Fruit fly (Drosophila melanogaster) whole organism, embryonic: ENCODE measurements around the gene CG10993.

Experiments used
- CG10209 ChIP-seq: fragments of 200-800 bp; sonication (Bioruptor generic); optimal IDR thresholded peaks from 3 replicates; lab custom pipeline; 2017; ENCODE audit warnings: missing biosample characterization, mild to moderate bottlenecking, missing genetic modification characterization, missing genetic modification reagents
- CG10431 ChIP-seq: fragments of 200-800 bp; sonication (Bioruptor generic); optimal IDR thresholded peaks from 3 replicates; lab custom pipeline; 2018; ENCODE audit warnings: missing biosample characterization, mild to moderate bottlenecking, missing genetic modification characterization
- CG12104 ChIP-seq: fragments of 200-800 bp; sonication (Bioruptor generic); optimal IDR thresholded peaks from 3 replicates; lab custom pipeline; 2016; ENCODE audit warnings: missing biosample characterization, missing genetic modification characterization
- CG12744 ChIP-seq: fragments of 200-800 bp; sonication (Bioruptor generic); optimal IDR thresholded peaks from 2 replicates; lab custom pipeline; 2016; ENCODE audit warnings: missing biosample characterization, missing genetic modification characterization
- CG15011 ChIP-seq: fragments of 200-800 bp; sonication (Bioruptor generic); optimal IDR thresholded peaks from 3 replicates; lab custom pipeline; 2018; ENCODE audit warnings: missing biosample characterization, mild to moderate bottlenecking, missing genetic modification characterization
- CG1602 ChIP-seq: fragments of 200-800 bp; sonication (Bioruptor generic); optimal IDR thresholded peaks from 3 replicates; lab custom pipeline; 2016; ENCODE audit warnings: missing biosample characterization, missing genetic modification characterization
- CG1603 ChIP-seq: fragments of 200-800 bp; sonication (Bioruptor generic); optimal IDR thresholded peaks from 2 replicates; lab custom pipeline; 2019; ENCODE audit warnings: missing biosample characterization, mild to moderate bottlenecking, missing genetic modification characterization, moderate library complexity
- CG17568 ChIP-seq: fragments of 200-800 bp; sonication (Bioruptor generic); optimal IDR thresholded peaks from 2 replicates; lab custom pipeline; 2018; ENCODE audit warnings: missing biosample characterization, mild to moderate bottlenecking, missing genetic modification characterization, moderate library complexity
- CG2202 ChIP-seq: fragments of 200-800 bp; sonication (Bioruptor generic); optimal IDR thresholded peaks from 2 replicates; lab custom pipeline; 2018; ENCODE audit warnings: missing biosample characterization, mild to moderate bottlenecking, missing genetic modification characterization
- CG31224 ChIP-seq: fragments of 200-800 bp; sonication (Bioruptor generic); IDR thresholded peaks from 2 replicates; pipeline ENCODE4 v1.3.6; 2022; ENCODE audit warnings: missing biosample characterization, missing genetic modification characterization
- CG32532 ChIP-seq: fragments of 200-800 bp; sonication (Bioruptor generic); IDR thresholded peaks from 2 replicates; pipeline ENCODE4 v1.3.6; 2022; ENCODE audit warnings: missing biosample characterization, missing genetic modification characterization
- CG42726 ChIP-seq: fragments of 200-800 bp; sonication (Bioruptor generic); IDR thresholded peaks from 2 replicates; pipeline ENCODE4 v1.3.6; 2022; ENCODE audit warnings: missing biosample characterization, missing genetic modification characterization; ENCODE audit not compliant: partially characterized antibody
- CG4820 ChIP-seq: fragments of 200-800 bp; sonication (Bioruptor generic); optimal IDR thresholded peaks from 3 replicates; lab custom pipeline; 2016; ENCODE audit warnings: missing biosample characterization, missing genetic modification characterization
- CG5180 ChIP-seq: fragments of 200-800 bp; sonication (Bioruptor generic); optimal IDR thresholded peaks from 3 replicates; lab custom pipeline; 2017; ENCODE audit warnings: missing biosample characterization, missing genetic modification characterization, mild to moderate bottlenecking, moderate library complexity, missing genetic modification reagents
- CG6272 ChIP-seq: fragments of 200-800 bp; sonication (Bioruptor generic); IDR thresholded peaks from 2 replicates; pipeline ENCODE4 v1.3.6; 2022; ENCODE audit warnings: missing biosample characterization, missing genetic modification characterization
- CG7357 ChIP-seq: fragments of 200-800 bp; sonication (Bioruptor generic); IDR thresholded peaks from 3 replicates; pipeline ENCODE4 v1.3.6; 2022; ENCODE audit warnings: missing biosample characterization, missing genetic modification characterization
- CG7928 ChIP-seq: fragments of 200-800 bp; sonication (Bioruptor generic); optimal IDR thresholded peaks from 2 replicates; lab custom pipeline; 2017; ENCODE audit warnings: missing biosample characterization, mild to moderate bottlenecking, missing genetic modification characterization
- CG9817 ChIP-seq: fragments of 200-800 bp; sonication (Bioruptor generic); optimal IDR thresholded peaks from 2 replicates; lab custom pipeline; 2018; ENCODE audit warnings: missing biosample characterization, mild to moderate bottlenecking, missing genetic modification characterization, moderate library complexity
- CG9876 ChIP-seq: fragments of 200-800 bp; sonication (Bioruptor generic); optimal IDR thresholded peaks from 2 replicates; lab custom pipeline; 2016; ENCODE audit warnings: missing biosample characterization, missing genetic modification characterization
- Gug ChIP-seq: fragments of 200-800 bp; sonication (Bioruptor generic); IDR thresholded peaks from 4 replicates; pipeline ENCODE4 v1.3.6; 2022; ENCODE audit warnings: missing biosample characterization, missing genetic modification characterization
- MTF-1 ChIP-seq: fragments of 200-800 bp; sonication (Bioruptor generic); optimal IDR thresholded peaks from 2 replicates; lab custom pipeline; 2018; ENCODE audit warnings: missing biosample characterization, mild to moderate bottlenecking, missing genetic modification characterization, borderline replicate concordance
- Opbp ChIP-seq: fragments of 200-800 bp; sonication (Bioruptor generic); IDR thresholded peaks from 3 replicates; pipeline ENCODE4 v1.3.6; 2022; ENCODE audit warnings: missing biosample characterization, missing genetic modification characterization; ENCODE audit not compliant: partially characterized antibody
- Rfx ChIP-seq: fragments of 200-800 bp; sonication (Bioruptor generic); IDR thresholded peaks from 2 replicates; pipeline ENCODE4 v1.3.6; 2022; ENCODE audit warnings: missing biosample characterization, missing genetic modification characterization
- Six4 ChIP-seq: fragments of 200-800 bp; sonication (Bioruptor generic); optimal IDR thresholded peaks from 2 replicates; lab custom pipeline; 2016; ENCODE audit warnings: missing biosample characterization, missing genetic modification characterization
- Taf1 ChIP-seq: fragments of 200-800 bp; sonication (Bioruptor generic); IDR thresholded peaks from 2 replicates; pipeline ENCODE4 v1.3.6; 2022; ENCODE audit warnings: missing biosample characterization, missing genetic modification characterization
- ap ChIP-seq: fragments of 200-800 bp; sonication (Bioruptor generic); IDR thresholded peaks from 2 replicates; pipeline ENCODE4 v1.3.6; 2022; ENCODE audit warnings: missing biosample characterization, missing genetic modification characterization
- br ChIP-seq: fragments of >200 bp; optimal IDR thresholded peaks from 2 replicates; lab custom pipeline; 2017
- cad ChIP-seq: fragments of >200 bp; optimal IDR thresholded peaks from 2 replicates; lab custom pipeline; 2017; ENCODE audit warnings: missing biosample characterization, missing genetic modification characterization
- caup ChIP-seq: fragments of 200-800 bp; sonication (Bioruptor generic); optimal IDR thresholded peaks from 3 replicates; lab custom pipeline; 2017; ENCODE audit warnings: missing biosample characterization, mild to moderate bottlenecking, missing genetic modification characterization, moderate library complexity; ENCODE audit not compliant: severe bottlenecking
- cg ChIP-seq: fragments of 200-800 bp; sonication (Bioruptor generic); optimal IDR thresholded peaks from 3 replicates; lab custom pipeline; 2019; ENCODE audit warnings: missing biosample characterization, mild to moderate bottlenecking, missing genetic modification characterization, moderate library complexity
- corto ChIP-seq: fragments of 200-800 bp; sonication (Bioruptor generic); optimal IDR thresholded peaks from 2 replicates; lab custom pipeline; 2016; ENCODE audit warnings: missing biosample characterization, mild to moderate bottlenecking, missing genetic modification characterization, moderate library complexity
- dm ChIP-seq: fragments of 200-800 bp; sonication (Bioruptor generic); optimal IDR thresholded peaks from 3 replicates; lab custom pipeline; 2016; ENCODE audit warnings: missing biosample characterization, missing genetic modification characterization
- ftz-f1 ChIP-seq: fragments of 200-800 bp; sonication (Bioruptor generic); optimal IDR thresholded peaks from 2 replicates; lab custom pipeline; 2016; ENCODE audit warnings: missing biosample characterization, missing genetic modification characterization
- gcm ChIP-seq: fragments of 200-800 bp; sonication (Bioruptor generic); optimal IDR thresholded peaks from 2 replicates; lab custom pipeline; 2019; ENCODE audit warnings: missing biosample characterization, mild to moderate bottlenecking, missing genetic modification characterization, moderate library complexity
- gem ChIP-seq: fragments of 200-800 bp; sonication (Bioruptor generic); optimal IDR thresholded peaks from 2 replicates; lab custom pipeline; 2019; ENCODE audit warnings: missing biosample characterization, mild to moderate bottlenecking, missing genetic modification characterization, moderate library complexity
- grau ChIP-seq: fragments of 200-800 bp; optimal IDR thresholded peaks from 3 replicates; lab custom pipeline; 2019; ENCODE audit warnings: missing biosample characterization, mild to moderate bottlenecking, missing genetic modification characterization, moderate library complexity
- lmd ChIP-seq: fragments of 200-800 bp; sonication (Bioruptor generic); IDR thresholded peaks from 2 replicates; pipeline ENCODE4 v1.3.6; 2022; ENCODE audit warnings: missing biosample characterization, missing genetic modification characterization
- otp ChIP-seq: fragments of 200-800 bp; sonication (Bioruptor generic); IDR thresholded peaks from 3 replicates; pipeline ENCODE4, ENCODE4 v1.3.6; 2022; ENCODE audit warnings: missing biosample characterization, missing genetic modification characterization
- pfk ChIP-seq: fragments of 200-800 bp; sonication (Bioruptor generic); optimal IDR thresholded peaks from 2 replicates; lab custom pipeline; 2018; ENCODE audit warnings: missing biosample characterization, mild to moderate bottlenecking, missing genetic modification characterization, moderate library complexity
- pzg ChIP-seq: fragments of 200-800 bp; sonication (Bioruptor generic); optimal IDR thresholded peaks from 3 replicates; lab custom pipeline; 2018; ENCODE audit warnings: missing biosample characterization, mild to moderate bottlenecking, missing genetic modification characterization, moderate library complexity
- salm ChIP-seq: fragments of 200-800 bp; sonication (Bioruptor generic); optimal IDR thresholded peaks from 2 replicates; lab custom pipeline; 2018; ENCODE audit warnings: missing biosample characterization, mild to moderate bottlenecking, missing genetic modification characterization
- sens ChIP-seq: fragments of 200-800 bp; sonication (Bioruptor generic); peaks from one replicate; lab custom pipeline; 2016; ENCODE audit warnings: missing biosample characterization, missing genetic modification characterization
- seq ChIP-seq: fragments of 200-800 bp; sonication (Bioruptor generic); IDR thresholded peaks from 2 replicates; pipeline ENCODE4 v1.3.6; 2022; ENCODE audit warnings: missing biosample characterization, missing genetic modification characterization
- sisA ChIP-seq: fragments of 200-800 bp; sonication (Bioruptor generic); IDR thresholded peaks from 2 replicates; pipeline ENCODE4 v1.3.6; 2022; ENCODE audit warnings: missing biosample characterization, missing genetic modification characterization
- slou ChIP-seq: fragments of 200-800 bp; sonication (Bioruptor generic); optimal IDR thresholded peaks from 3 replicates; lab custom pipeline; 2016; ENCODE audit warnings: missing biosample characterization, missing genetic modification characterization
- sna ChIP-seq: fragments of 200-800 bp; sonication (Bioruptor generic); IDR thresholded peaks from 2 replicates; pipeline ENCODE4 v1.3.6; 2022; ENCODE audit warnings: missing biosample characterization, missing genetic modification characterization; ENCODE audit not compliant: partially characterized antibody
- tna ChIP-seq: fragments of 200-800 bp; sonication (Bioruptor generic); IDR thresholded peaks from 2 replicates; pipeline ENCODE4 v1.3.6; 2022; ENCODE audit warnings: missing biosample characterization, missing genetic modification characterization; ENCODE audit not compliant: partially characterized antibody
- toy ChIP-seq: fragments of 200-800 bp; sonication (Bioruptor generic); IDR thresholded peaks from 2 replicates; pipeline ENCODE4 v1.3.6; 2022; ENCODE audit warnings: missing biosample characterization, missing genetic modification characterization

Gene CG10993

dm6 chrX:13748906-13749872, 41.7 kb downstream of the CG10993 start (continued):
- TF ChIP-seq CG15011 (GFP tag; lab: Kevin White, UChicago) (peak; percentile 57), sisA (GFP tag; lab: Robert Waterston, UW) (0 out of 2 replicates have a peak, but pooled peaks have one; percentile 28), CG12104 (peak; percentile 50), CG7357 (GFP tag; lab: Robert Waterston, UW) (peak; percentile 65), CG1603 (tag; lab: Kevin White, UChicago) (peak; percentile 59), br (lab: Kevin White, UChicago) (no peak), CG9876 (GFP tag; lab: Kevin White, UChicago) (no peak), CG32532 (GFP tag; lab: Robert Waterston, UW) (peak; percentile 87), CG17568 (GFP tag; lab: Kevin White, UChicago) (no peak), gcm (GFP tag; lab: Kevin White, UChicago) (peak; percentile 24), MTF-1 (no peak), cad (no peak), otp (peak; percentile 65; the same call in 2 of the 3 replicates), toy (GFP tag; lab: Robert Waterston, UW) (peak; percentile 57; the same call in 1 of the 2 replicates), CG6272 (GFP tag; lab: Robert Waterston, UW) (no peak), caup (GFP tag; lab: Kevin White, UChicago) (peak; percentile 57), gem (tag; lab: Kevin White, UChicago) (peak; percentile 87), salm (tag; lab: Kevin White, UChicago) (no peak), Opbp (GFP tag; lab: Robert Waterston, UW) (no peak), Taf1 (GFP tag; lab: Robert Waterston, UW) (peak; percentile 41; the same call in 1 of the 2 replicates), ftz-f1 (peak; percentile 22), CG42726 (GFP tag; lab: Robert Waterston, UW) (no peak), tna (GFP tag; lab: Robert Waterston, UW) (no peak), cg (GFP tag; lab: Kevin White, UChicago) (peak; percentile 33), Rfx (GFP tag; lab: Robert Waterston, UW) (peak; percentile 88), CG10209 (GFP tag; lab: Kevin White, UChicago) (peak; percentile 69), pzg (GFP tag; lab: Kevin White, UChicago) (no peak), Gug (GFP tag; lab: Robert Waterston, UW) (no peak), Six4 (GFP tag; lab: Kevin White, UChicago) (peak; percentile 25), slou (GFP tag; lab: Kevin White, UChicago) (peak; percentile 20), sens (GFP tag; lab: Kevin White, UChicago) (peak; percentile 89), CG10431 (GFP tag; lab: Kevin White, UChicago) (no peak), CG4820 (GFP tag; lab: Kevin White, UChicago) (peak; percentile 44), CG9817 (peak; percentile 49), CG7928 (GFP tag; lab: Kevin White, UChicago) (peak; percentile 29), dm (no peak), grau (tag; lab: Kevin White, UChicago) (peak; percentile 86), lmd (GFP tag; lab: Robert Waterston, UW) (peak; percentile 80), CG2202 (tag; lab: Kevin White, UChicago) (no peak), CG1602 (GFP tag; lab: Kevin White, UChicago) (peak; percentile 44), seq (GFP tag; lab: Robert Waterston, UW) (peak; percentile 72), pfk (GFP tag; lab: Kevin White, UChicago) (no peak), CG31224 (GFP tag; lab: Robert Waterston, UW) (peak; percentile 58), corto (no peak), ap (peak; percentile 68), CG5180 (GFP tag; lab: Kevin White, UChicago) (peak; percentile 33), CG12744 (no peak), sna (GFP tag; lab: Robert Waterston, UW) (no peak)
